Fruit fly (Drosophila melanogaster) whole organism, prepupa: Measurements from ENCODE around the gene Spc25.

Experiments used
- Blimp-1 ChIP-seq: fragments of 200-800 bp; sonication (Bioruptor generic); optimal IDR thresholded peaks from 3 replicates; lab custom pipeline; 2017; ENCODE audit warnings: missing biosample characterization, missing genetic modification characterization, mild to moderate bottlenecking, moderate library complexity, missing genetic modification reagents
- CG10631 ChIP-seq: fragments of 200-800 bp; sonication (Bioruptor generic); optimal IDR thresholded peaks from 2 replicates; lab custom pipeline; 2016; ENCODE audit warnings: missing biosample characterization, missing genetic modification characterization
- CG10669 ChIP-seq: fragments of 200-800 bp; sonication (Bioruptor generic); optimal IDR thresholded peaks from 3 replicates; lab custom pipeline; 2018; ENCODE audit warnings: missing biosample characterization, mild to moderate bottlenecking, missing genetic modification characterization, moderate library complexity
- CG11902 ChIP-seq: fragments of 200-800 bp; sonication (Bioruptor generic); optimal IDR thresholded peaks from 3 replicates; lab custom pipeline; 2016; ENCODE audit warnings: missing biosample characterization, missing genetic modification characterization
- CG15336 ChIP-seq: fragments of 200-800 bp; sonication (Bioruptor generic); IDR thresholded peaks from 2 replicates; pipeline ENCODE4 v1.3.6; 2022; ENCODE audit warnings: missing biosample characterization, missing genetic modification characterization
- CG1621 ChIP-seq: fragments of 200-800 bp; sonication (Bioruptor generic); optimal IDR thresholded peaks from 3 replicates; lab custom pipeline; 2018; ENCODE audit warnings: missing biosample characterization, mild to moderate bottlenecking, missing genetic modification characterization
- CG31627 ChIP-seq: fragments of 200-800 bp; sonication (Bioruptor generic); optimal IDR thresholded peaks from 3 replicates; lab custom pipeline; 2016; ENCODE audit warnings: missing biosample characterization, missing genetic modification characterization
- CG3919 ChIP-seq: fragments of 200-800 bp; sonication (Bioruptor generic); optimal IDR thresholded peaks from 3 replicates; lab custom pipeline; 2016; ENCODE audit warnings: missing biosample characterization, missing genetic modification characterization
- CG6163 ChIP-seq: fragments of 200-800 bp; sonication (Bioruptor generic); IDR thresholded peaks from 3 replicates; pipeline ENCODE4 v1.3.6; 2022; ENCODE audit warnings: missing biosample characterization, missing genetic modification characterization
- CG6276 ChIP-seq: fragments of 200-800 bp; sonication (Bioruptor generic); optimal IDR thresholded peaks from 2 replicates; lab custom pipeline; 2017; ENCODE audit warnings: missing biosample characterization, mild to moderate bottlenecking, missing genetic modification characterization
- CG6792 ChIP-seq: fragments of 200-800 bp; sonication (Bioruptor generic); optimal IDR thresholded peaks from 3 replicates; lab custom pipeline; 2016; ENCODE audit warnings: missing biosample characterization, missing genetic modification characterization
- CG6808 ChIP-seq: fragments of 200-800 bp; sonication (Bioruptor generic); optimal IDR thresholded peaks from 3 replicates; lab custom pipeline; 2017; ENCODE audit warnings: missing biosample characterization, missing genetic modification characterization, mild to moderate bottlenecking, moderate library complexity, missing genetic modification reagents
- CG6854 ChIP-seq: fragments of 200-800 bp; sonication (Bioruptor generic); optimal IDR thresholded peaks from 2 replicates; lab custom pipeline; 2017; ENCODE audit warnings: missing biosample characterization, mild to moderate bottlenecking, missing genetic modification characterization
- CG7368 ChIP-seq: fragments of 200-800 bp; sonication (Bioruptor generic); optimal IDR thresholded peaks from 3 replicates; lab custom pipeline; 2016; ENCODE audit warnings: missing biosample characterization, missing genetic modification characterization
- CG8119 ChIP-seq: fragments of 200-800 bp; sonication (Bioruptor generic); IDR thresholded peaks from 3 replicates; pipeline ENCODE4 v1.3.6; 2022; ENCODE audit warnings: missing biosample characterization, missing genetic modification characterization
- CG8319 ChIP-seq: fragments of 200-800 bp; sonication (Bioruptor generic); optimal IDR thresholded peaks from 3 replicates; lab custom pipeline; 2016; ENCODE audit warnings: missing biosample characterization, missing genetic modification characterization
- CG9139 ChIP-seq: fragments of 200-800 bp; sonication (Bioruptor generic); optimal IDR thresholded peaks from 3 replicates; lab custom pipeline; 2017; ENCODE audit warnings: missing biosample characterization, mild to moderate bottlenecking, missing genetic modification characterization
- Eip75B ChIP-seq: fragments of 200-800 bp; sonication (Bioruptor generic); optimal IDR thresholded peaks from 3 replicates; lab custom pipeline; 2016; ENCODE audit warnings: missing biosample characterization, missing genetic modification characterization
- Eip93F ChIP-seq: fragments of 200-800 bp; sonication (Bioruptor generic); optimal IDR thresholded peaks from 2 replicates; lab custom pipeline; 2016; ENCODE audit warnings: missing biosample characterization, mild to moderate bottlenecking, missing genetic modification characterization
- Ets21C ChIP-seq: fragments of 200-800 bp; sonication (Bioruptor generic); optimal IDR thresholded peaks from 3 replicates; lab custom pipeline; 2016; ENCODE audit warnings: missing biosample characterization, missing genetic modification characterization
- Lpt ChIP-seq: fragments of 200-800 bp; sonication (Bioruptor generic); optimal IDR thresholded peaks from 3 replicates; lab custom pipeline; 2016; ENCODE audit warnings: missing biosample characterization, missing genetic modification characterization
- Sox14 ChIP-seq: fragments of 200-800 bp; sonication (Bioruptor generic); optimal IDR thresholded peaks from 3 replicates; lab custom pipeline; 2016; ENCODE audit warnings: missing biosample characterization, missing genetic modification characterization
- achi ChIP-seq: fragments of 200-800 bp; sonication (Bioruptor generic); optimal IDR thresholded peaks from 3 replicates; lab custom pipeline; 2016; ENCODE audit warnings: missing biosample characterization, missing genetic modification characterization
- acj6 ChIP-seq: fragments of 200-800 bp; sonication (Bioruptor generic); optimal IDR thresholded peaks from 3 replicates; lab custom pipeline; 2016; ENCODE audit warnings: missing biosample characterization, missing genetic modification characterization
- cyc ChIP-seq: fragments of 200-800 bp; sonication (Bioruptor generic); optimal IDR thresholded peaks from 3 replicates; lab custom pipeline; 2016; ENCODE audit warnings: missing biosample characterization, missing genetic modification characterization
- dsx ChIP-seq: fragments of 200-800 bp; optimal IDR thresholded peaks from 3 replicates; lab custom pipeline; 2019; ENCODE audit warnings: missing biosample characterization, mild to moderate bottlenecking, missing genetic modification characterization, moderate library complexity; ENCODE audit not compliant: poor library complexity, severe bottlenecking
- esn ChIP-seq: fragments of 200-800 bp; sonication (Bioruptor generic); optimal IDR thresholded peaks from 2 replicates; lab custom pipeline; 2016; ENCODE audit warnings: missing biosample characterization, mild to moderate bottlenecking, missing genetic modification characterization, moderate library complexity
- fkh ChIP-seq: fragments of 200-800 bp; sonication (Bioruptor generic); optimal IDR thresholded peaks from 3 replicates; lab custom pipeline; 2017; ENCODE audit warnings: missing biosample characterization, mild to moderate bottlenecking, missing genetic modification characterization, moderate library complexity
- lz ChIP-seq: fragments of 200-800 bp; sonication (Bioruptor generic); optimal IDR thresholded peaks from 3 replicates; lab custom pipeline; 2016; ENCODE audit warnings: missing biosample characterization, missing genetic modification characterization
- pdm3 ChIP-seq: fragments of 200-800 bp; sonication (Bioruptor generic); optimal IDR thresholded peaks from 3 replicates; lab custom pipeline; 2016; ENCODE audit warnings: missing biosample characterization, missing genetic modification characterization
- spab ChIP-seq: fragments of 200-800 bp; sonication (Bioruptor generic); optimal IDR thresholded peaks from 2 replicates; lab custom pipeline; 2017; ENCODE audit warnings: missing biosample characterization, mild to moderate bottlenecking, missing genetic modification characterization, missing genetic modification reagents
- ss ChIP-seq, 2 experiments: fragments of 200-800 bp; sonication (Bioruptor generic); optimal IDR thresholded peaks; 2 replicates in 1 of 2; 3 replicates in 1 of 2; lab custom pipeline; 2017 to 2018; ENCODE audit warnings: mild to moderate bottlenecking in 2 of 2, missing biosample characterization in 2 of 2, missing genetic modification characterization in 2 of 2, moderate library complexity in 1 of 2
- svp ChIP-seq: fragments of 200-800 bp; sonication (Bioruptor generic); peaks from one replicate; lab custom pipeline; 2016; ENCODE audit warnings: missing biosample characterization, missing genetic modification characterization
- vri ChIP-seq: fragments of 200-800 bp; sonication (Bioruptor generic); optimal IDR thresholded peaks from 3 replicates; lab custom pipeline; 2016; ENCODE audit warnings: missing biosample characterization, mild to moderate bottlenecking, missing genetic modification characterization

Spc25 gene

DNA sequence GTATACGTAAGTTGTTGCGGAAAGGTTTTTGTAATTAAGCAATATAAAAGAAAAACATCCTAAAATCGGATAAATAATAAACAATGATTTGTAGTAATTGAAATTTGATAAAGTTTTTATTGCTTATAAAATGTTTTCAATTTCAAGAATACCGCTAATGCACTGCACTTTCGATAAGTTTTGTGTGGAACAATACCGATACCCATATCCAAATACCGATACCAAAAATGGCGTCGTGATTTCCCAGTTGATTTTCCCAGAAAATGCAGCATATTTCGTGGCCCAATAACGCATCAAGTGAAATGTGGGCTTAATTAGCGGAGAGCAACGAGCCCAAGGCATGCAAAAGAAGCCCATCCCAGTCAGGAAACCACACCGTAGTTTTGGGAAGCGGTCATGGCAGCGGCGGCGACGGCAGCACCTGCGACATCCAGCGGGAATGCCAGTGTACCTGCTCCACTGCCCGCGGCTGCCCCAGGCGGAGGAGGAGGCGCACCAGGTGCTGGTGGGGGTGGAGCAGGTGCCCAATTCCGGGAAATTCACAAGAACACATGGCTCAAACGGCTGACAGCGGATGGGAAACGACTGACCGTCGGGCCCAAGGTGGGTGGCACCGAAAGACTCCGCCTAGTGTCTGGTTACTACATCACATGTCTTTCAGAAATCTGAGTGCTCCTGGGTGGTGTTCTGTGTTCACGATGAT, 24.4 kb downstream of the Spc25 start, which contains the start of gene CG31342 (continued):
- TF ChIP-seq Eip93F (GFP tag; lab: Kevin White, UChicago): no peak
- peak; percentile 67 for TF ChIP-seq CG15336
- no peak for TF ChIP-seq spab
- no peak for TF ChIP-seq CG11902 (GFP tag; lab: Kevin White, UChicago)
- TF ChIP-seq Ets21C (GFP tag; lab: Kevin White, UChicago): no peak
- no peak for TF ChIP-seq CG31627 (GFP tag; lab: Kevin White, UChicago)
- TF ChIP-seq lz: no peak
- no peak for TF ChIP-seq fkh (GFP tag; lab: Kevin White, UChicago)
- TF ChIP-seq CG10631 (GFP tag; lab: Kevin White, UChicago): no peak
- TF ChIP-seq vri (GFP tag; lab: Kevin White, UChicago): no peak
- TF ChIP-seq pdm3 (GFP tag; lab: Kevin White, UChicago): no peak
- no peak for TF ChIP-seq ss (GFP tag; optimal IDR thresholded peaks at IDR 0.05; lab: Kevin White, UChicago)
- TF ChIP-seq CG8319 (GFP tag; lab: Kevin White, UChicago): no peak
- TF ChIP-seq CG8119 (GFP tag; lab: Robert Waterston, UW): peak; percentile 41; the same call in 2 of the 3 replicates
- no peak for TF ChIP-seq acj6 (GFP tag; lab: Kevin White, UChicago)
- TF ChIP-seq CG10669: no peak
- peak; percentile 48 for TF ChIP-seq svp (GFP tag; lab: Kevin White, UChicago)
- peak; percentile 52 for TF ChIP-seq esn (GFP tag; lab: Kevin White, UChicago)
- TF ChIP-seq achi (GFP tag; lab: Kevin White, UChicago): no peak

DNA sequence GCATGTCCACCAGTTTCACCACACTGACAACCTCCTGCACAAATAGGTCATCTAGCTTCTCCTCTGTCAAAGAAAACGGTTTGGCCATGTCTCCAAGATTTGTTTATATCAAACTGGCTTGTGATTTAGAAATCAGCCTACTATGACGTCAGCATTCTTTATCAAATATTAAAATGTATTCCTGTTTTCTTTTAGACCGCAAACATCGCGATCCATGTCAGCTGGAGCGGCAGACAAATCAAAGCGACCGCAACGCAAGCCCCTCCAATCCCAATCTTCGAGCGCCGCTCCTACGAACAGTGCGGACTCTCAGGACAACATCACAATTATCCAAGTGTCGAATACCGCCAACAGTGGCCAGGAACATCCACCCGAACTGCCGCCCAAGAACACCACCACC, 26.9 kb downstream of the Spc25 start, which contains the start of gene CG14383:
TSS of gene CG14383 (minus strand) at position 101 of the 400 bp plus-strand sequence.
- TF ChIP-seq Eip75B (GFP tag; lab: Kevin White, UChicago) (no peak), CG6163 (GFP tag; lab: Robert Waterston, UW) (no peak), CG9139 (no peak), CG3919 (no peak), achi (GFP tag; lab: Kevin White, UChicago) (no peak), dsx (GFP tag; lab: Kevin White, UChicago) (no peak), CG6854 (no peak), CG7368 (GFP tag; lab: Kevin White, UChicago) (no peak), CG10631 (GFP tag; lab: Kevin White, UChicago) (no peak), Lpt (GFP tag; lab: Kevin White, UChicago) (no peak), CG6276 (no peak), Eip93F (GFP tag; lab: Kevin White, UChicago) (no peak)

DNA sequence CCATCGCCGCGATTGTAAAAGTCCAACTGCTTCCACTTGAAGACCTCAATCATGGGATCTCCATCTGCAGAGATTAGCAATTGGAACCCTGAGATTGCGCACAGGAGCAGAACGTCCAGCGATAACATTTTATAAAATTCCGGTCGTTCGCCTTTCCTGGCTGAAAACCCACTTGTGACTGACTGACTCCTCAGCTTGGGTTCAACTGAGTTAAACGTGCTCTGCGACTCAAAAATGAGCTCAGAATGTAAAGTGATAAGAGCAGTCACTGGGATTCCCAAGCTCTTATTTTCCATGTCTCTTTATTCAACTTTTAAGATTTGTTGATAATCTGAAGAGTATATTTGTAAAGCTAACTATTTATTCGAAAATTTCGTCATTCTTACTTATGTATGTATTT, 31.5 kb downstream of the Spc25 start, which contains the start of gene yellow-f:
TSS of gene yellow-f (minus strand) at position 184 of the 400 bp plus-strand sequence.
- TF ChIP-seq svp (GFP tag; lab: Kevin White, UChicago): peak; percentile 98
- no peak for TF ChIP-seq CG1621

- TF ChIP-seq CG6808 (GFP tag; lab: Kevin White, UChicago) (no peak), CG9139 (no peak), CG6792 (no peak), cyc (no peak), CG15336 (no peak), acj6 (GFP tag; lab: Kevin White, UChicago) (no peak), Sox14 (GFP tag; lab: Kevin White, UChicago) (no peak)
These were observed 33.5 kb downstream of the Spc25 start, which contains the start of gene yellow-f2 for dm6 chr3R:12995047-12995446. Gene yellow-f2, minus strand, starts transcription at chr3R:12995147.

DNA sequence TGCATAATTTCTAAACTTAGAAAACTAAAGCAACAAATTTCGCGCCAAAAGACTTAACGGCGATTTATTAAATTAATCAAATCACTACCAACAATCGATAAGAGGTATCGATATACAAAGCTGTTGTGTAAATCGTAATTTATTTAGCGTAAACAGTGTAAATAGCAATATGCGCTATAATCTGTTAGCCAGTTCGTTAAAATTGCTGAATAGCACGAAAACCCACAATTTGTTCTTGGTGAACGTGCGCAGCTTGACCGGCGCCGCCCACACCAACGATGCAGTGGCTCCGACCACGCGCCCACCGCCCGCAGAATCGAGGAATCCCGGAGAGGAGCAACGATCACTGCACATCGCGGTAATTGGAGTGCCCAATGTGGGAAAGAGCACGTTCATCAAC, 34.0 kb downstream of the Spc25 start, which contains the start of gene CG7488:
TSS of gene CG7488 (plus strand) at position 99 of the 400 bp plus-strand sequence.
- TF ChIP-seq svp (GFP tag; lab: Kevin White, UChicago): no peak
- TF ChIP-seq fkh (GFP tag; lab: Kevin White, UChicago): no peak
- TF ChIP-seq Blimp-1 (GFP tag; lab: Kevin White, UChicago): no peak
